Worm (Caenorhabditis elegans) whole organism, young adult: ENCODE results near the gene tomm-70.

Experiments used
- F33H1.4 ChIP-seq: fragments of 200-800 bp; sonication (Bioruptor generic); IDR thresholded peaks from 2 replicates; pipeline ENCODE4 v1.3.6; 2022; ENCODE audit warnings: missing genetic modification reagents, missing genetic modification characterization, missing compliant biosample characterization
- F39B2.1 ChIP-seq: fragments of 200-800 bp; sonication (Bioruptor generic); IDR thresholded peaks from 2 replicates; pipeline ENCODE4 v1.3.6; 2022; ENCODE audit warnings: missing genetic modification reagents, missing genetic modification characterization, missing compliant biosample characterization
- K11D2.4 ChIP-seq: fragments of 200-800 bp; sonication (Bioruptor generic); IDR thresholded peaks from 2 replicates; pipeline ENCODE4 v1.3.6; 2022; ENCODE audit warnings: missing genetic modification reagents, missing genetic modification characterization, missing compliant biosample characterization
- Y53G8AR.9 ChIP-seq: fragments of 200-800 bp; sonication (Bioruptor generic); conservative IDR thresholded peaks from 2 replicates; pipeline ENCODE4 v1.3.6; 2022; ENCODE audit warnings: missing genetic modification reagents, missing genetic modification characterization, missing compliant biosample characterization
- Y95B8A.8 ChIP-seq: fragments of 200-800 bp; sonication (Bioruptor generic); IDR thresholded peaks from 2 replicates; pipeline ENCODE4 v1.3.6; 2022; ENCODE audit warnings: missing genetic modification reagents, missing genetic modification characterization, missing compliant biosample characterization
- ZK185.1 ChIP-seq: sonication (generic microtip); optimal IDR thresholded peaks from 2 replicates; lab custom pipeline; 2016; ENCODE audit warnings: mild to moderate bottlenecking, missing genetic modification characterization, missing compliant biosample characterization; ENCODE audit not compliant: poor library complexity, severe bottlenecking
- attf-3 ChIP-seq: fragments of 200-800 bp; sonication (Bioruptor generic); conservative IDR thresholded peaks from 2 replicates; pipeline ENCODE4 v1.3.6; 2022; ENCODE audit warnings: missing genetic modification reagents, missing genetic modification characterization, missing compliant biosample characterization
- bed-2 ChIP-seq: fragments of 200-800 bp; sonication (Bioruptor generic); IDR thresholded peaks from 2 replicates; pipeline ENCODE4 v1.3.6; 2022; ENCODE audit warnings: missing genetic modification reagents, missing genetic modification characterization, missing compliant biosample characterization
- cebp-2 ChIP-seq: fragments of 200-800 bp; sonication (Bioruptor generic); IDR thresholded peaks from 2 replicates; pipeline ENCODE4 v1.3.6; 2022; ENCODE audit warnings: missing genetic modification characterization, missing compliant biosample characterization
- ceh-100 ChIP-seq: fragments of 200-800 bp; sonication (Bioruptor generic); IDR thresholded peaks from 2 replicates; pipeline ENCODE4 v1.3.6; 2022; ENCODE audit warnings: missing genetic modification reagents, missing genetic modification characterization, missing compliant biosample characterization
- ceh-40 ChIP-seq: fragments of 200-800 bp; sonication (Bioruptor generic); IDR thresholded peaks from 2 replicates; pipeline ENCODE4 v1.3.6; 2022; ENCODE audit warnings: missing genetic modification characterization, missing compliant biosample characterization
- ceh-58 ChIP-seq: fragments of 200-800 bp; sonication (Bioruptor generic); IDR thresholded peaks from 2 replicates; pipeline ENCODE4 v1.3.6; 2022; ENCODE audit warnings: missing genetic modification characterization, missing compliant biosample characterization
- ceh-79 ChIP-seq: sonication (generic microtip); optimal IDR thresholded peaks from 2 replicates; lab custom pipeline; 2017; ENCODE audit warnings: mild to moderate bottlenecking, missing genetic modification characterization, missing compliant biosample characterization
- ceh-91 ChIP-seq: fragments of 200-800 bp; sonication (Bioruptor generic); IDR thresholded peaks from 2 replicates; pipeline ENCODE4 v1.3.6; 2022; ENCODE audit warnings: missing genetic modification reagents, missing genetic modification characterization, missing compliant biosample characterization
- chd-7 ChIP-seq: sonication (generic microtip); optimal IDR thresholded peaks from 2 replicates; lab custom pipeline; 2016; ENCODE audit warnings: mild to moderate bottlenecking, missing genetic modification characterization, moderate library complexity, missing compliant biosample characterization
- die-1 ChIP-seq: sonication (generic microtip); optimal IDR thresholded peaks from 2 replicates; lab custom pipeline; 2016; ENCODE audit warnings: missing genotype, mild to moderate bottlenecking, missing genetic modification characterization, missing compliant biosample characterization
- dpff-1 ChIP-seq: sonication (generic microtip); optimal IDR thresholded peaks from 2 replicates; lab custom pipeline; 2017; ENCODE audit warnings: mild to moderate bottlenecking, missing genetic modification characterization, missing compliant biosample characterization
- dpl-1 ChIP-seq: fragments of 150-350 bp; optimal IDR thresholded peaks from 2 replicates; lab custom pipeline; 2014; ENCODE audit warnings: missing biosample characterization, missing genetic modification reagents, missing genetic modification characterization
- ets-4 ChIP-seq: fragments of 200-800 bp; sonication (Bioruptor generic); optimal IDR thresholded peaks from 2 replicates; lab custom pipeline; 2018; ENCODE audit warnings: mild to moderate bottlenecking, missing genetic modification characterization, missing compliant biosample characterization
- gei-17 ChIP-seq: fragments of 200-800 bp; sonication (Bioruptor generic); optimal IDR thresholded peaks from 2 replicates; lab custom pipeline; 2018; ENCODE audit warnings: mild to moderate bottlenecking, missing genetic modification characterization, missing compliant biosample characterization
- hlh-12 ChIP-seq: sonication (generic microtip); optimal IDR thresholded peaks from 2 replicates; lab custom pipeline; 2016; ENCODE audit warnings: missing genetic modification characterization, missing compliant biosample characterization
- hmg-20 ChIP-seq: fragments of 200-800 bp; sonication (Bioruptor generic); IDR thresholded peaks from 2 replicates; pipeline ENCODE4 v1.3.6; 2022; ENCODE audit warnings: missing genetic modification reagents, missing genetic modification characterization, missing compliant biosample characterization
- hrde-1 ChIP-seq: sonication (generic microtip); optimal IDR thresholded peaks from 2 replicates; lab custom pipeline; 2016; ENCODE audit warnings: missing genetic modification characterization, mild to moderate bottlenecking, missing compliant biosample characterization, moderate library complexity, missing genotype, missing genetic modification reagents, borderline replicate concordance
- hsf-1 ChIP-seq: fragments of 200-800 bp; sonication (Bioruptor generic); IDR thresholded peaks from 2 replicates; pipeline ENCODE4 v1.3.6; 2022; ENCODE audit warnings: missing genetic modification reagents, missing genetic modification characterization, missing compliant biosample characterization
- let-526 ChIP-seq: fragments of 200-800 bp; sonication (Bioruptor generic); IDR thresholded peaks from 2 replicates; pipeline ENCODE4 v1.3.6; 2022; ENCODE audit warnings: missing genetic modification reagents, missing genetic modification characterization, missing compliant biosample characterization
- let-607 ChIP-seq, 2 experiments: fragments of 200-800 bp in 1 of 2; sonication (Bioruptor generic) in 1 of 2; sonication (generic microtip) in 1 of 2; optimal IDR thresholded peaks; 2 replicates each; lab custom pipeline; 2016 to 2018; ENCODE audit warnings: mild to moderate bottlenecking in 2 of 2, missing compliant biosample characterization in 2 of 2, missing genetic modification characterization in 2 of 2, moderate library complexity in 2 of 2, missing genotype in 1 of 2
- lin-26 ChIP-seq: fragments of 200-800 bp; sonication (Bioruptor generic); IDR thresholded peaks from 2 replicates; pipeline ENCODE4 v1.3.6; 2022; ENCODE audit warnings: missing genetic modification reagents, missing genetic modification characterization, missing compliant biosample characterization
- mes-4 ChIP-seq: sonication (generic microtip); optimal IDR thresholded peaks from 2 replicates; lab custom pipeline; 2016; ENCODE audit warnings: missing genotype, missing genetic modification characterization, missing compliant biosample characterization
- nhr-120 ChIP-seq: fragments of 200-800 bp; sonication (Bioruptor generic); IDR thresholded peaks from 2 replicates; pipeline ENCODE4 v1.3.6; 2022; ENCODE audit warnings: missing genetic modification characterization, missing compliant biosample characterization
- nhr-179 ChIP-seq: sonication (generic microtip); optimal IDR thresholded peaks from 2 replicates; lab custom pipeline; 2016; ENCODE audit warnings: mild to moderate bottlenecking, missing genetic modification characterization, missing compliant biosample characterization
- nhr-80 ChIP-seq: sonication (generic microtip); optimal IDR thresholded peaks from 2 replicates; lab custom pipeline; 2016; ENCODE audit warnings: missing genetic modification characterization, missing compliant biosample characterization
- pbrm-1 ChIP-seq: fragments of 200-800 bp; sonication (Bioruptor generic); IDR thresholded peaks from 2 replicates; pipeline ENCODE4 v1.3.6; 2022; ENCODE audit warnings: missing genetic modification reagents, missing genetic modification characterization, missing compliant biosample characterization
- pha-4 ChIP-seq: fragments of 150-350 bp; sonication (generic microtip); optimal IDR thresholded peaks from 2 replicates; lab custom pipeline; 2014; ENCODE audit warnings: missing biosample characterization, missing genetic modification reagents, missing genetic modification characterization
- sdz-38 ChIP-seq: sonication (generic microtip); optimal IDR thresholded peaks from 2 replicates; lab custom pipeline; 2016; ENCODE audit warnings: missing genotype, missing genetic modification characterization, missing compliant biosample characterization
- snpc-1.1 ChIP-seq: sonication (generic microtip); optimal IDR thresholded peaks from 2 replicates; lab custom pipeline; 2017; ENCODE audit warnings: missing genetic modification characterization, mild to moderate bottlenecking, missing compliant biosample characterization, antibody characterized with exemption, moderate library complexity, missing genotype, missing genetic modification reagents; ENCODE audit not compliant: insufficient read depth
- snpc-3.4 ChIP-seq: sonication (generic microtip); optimal IDR thresholded peaks from 2 replicates; lab custom pipeline; 2017; ENCODE audit warnings: missing genetic modification characterization, mild to moderate bottlenecking, missing compliant biosample characterization, antibody characterized with exemption, moderate library complexity, missing genotype, missing genetic modification reagents
- snpc-4 ChIP-seq, 5 experiments: fragments of 150-350 bp in 1 of 5; sonication (generic microtip) in 4 of 5; optimal IDR thresholded peaks; 2 replicates each; lab custom pipeline; 2014 to 2018; ENCODE audit warnings: missing genetic modification characterization in 5 of 5, missing biosample characterization in 3 of 5, antibody characterized with exemption in 2 of 5, mild to moderate bottlenecking in 2 of 5, missing compliant biosample characterization in 2 of 5, missing genotype in 2 of 5, moderate library complexity in 2 of 5, missing genetic modification reagents in 1 of 5
- unc-130 ChIP-seq: sonication (generic microtip); optimal IDR thresholded peaks from 2 replicates; lab custom pipeline; 2016; ENCODE audit warnings: missing genetic modification reagents, missing genetic modification characterization, missing compliant biosample characterization
- unc-62 ChIP-seq: fragments of 150-350 bp; optimal IDR thresholded peaks from 2 replicates; lab custom pipeline; 2014; ENCODE audit warnings: missing biosample characterization, missing genetic modification reagents, missing genetic modification characterization
- ztf-6 ChIP-seq: fragments of 200-800 bp; sonication (Bioruptor generic); IDR thresholded peaks from 2 replicates; pipeline ENCODE4 v1.3.6; 2022; ENCODE audit warnings: missing genetic modification reagents, missing genetic modification characterization, missing compliant biosample characterization

tomm-70 gene

DNA sequence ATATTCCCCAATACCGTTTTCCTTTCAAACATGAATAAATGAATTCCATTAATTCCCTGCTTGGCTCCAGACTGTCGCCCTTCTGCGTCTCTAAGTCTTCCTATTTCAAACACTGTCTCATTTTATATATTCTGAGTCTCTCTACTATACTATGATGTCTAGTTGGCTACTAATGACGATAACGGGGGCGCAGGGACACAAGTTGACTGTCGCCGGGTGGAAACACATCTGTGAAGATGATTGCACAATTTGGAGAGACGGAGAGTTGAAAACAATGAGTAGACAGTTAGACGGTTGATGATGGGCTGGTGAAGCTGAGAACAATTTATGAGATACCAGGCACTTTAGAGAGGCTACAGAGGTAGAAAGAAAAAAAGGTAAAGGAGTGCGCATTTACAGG is 5.1 kb downstream of the tomm-70 start, which contains the start of gene sma-2 (continued):
- TF ChIP-seq snpc-4 (GFP tag; optimal IDR thresholded peaks at IDR 0.05; lab: Kevin White, UChicago) (no peak), snpc-4 (tag; optimal IDR thresholded peaks at IDR 0.05; lab: Kevin White, UChicago) (peak in 1 of 4 experiments; percentile 30), ceh-91 (no peak), ceh-58 (GFP tag; lab: Robert Waterston, UW) (no peak)

- TF ChIP-seq hsf-1 (GFP tag; lab: Robert Waterston, UW) (no peak), nhr-120 (GFP tag; lab: Robert Waterston, UW) (no peak), let-607 (tag; optimal IDR thresholded peaks at IDR 0.05; lab: Kevin White, UChicago) (peak in 1 of 2 experiments; percentile 17), ZK185.1 (tag; lab: Kevin White, UChicago) (no peak), nhr-80 (peak; percentile 70), F33H1.4 (GFP tag; lab: Robert Waterston, UW) (no peak), F39B2.1 (GFP tag; lab: Robert Waterston, UW) (no peak), K11D2.4 (GFP tag; lab: Robert Waterston, UW) (no peak)
Observed at ce11 chrIII:8748620-8749019, 5.9 kb downstream of the tomm-70 start.

ce11 chrIII:8745214-8745613 is 9.3 kb downstream of the tomm-70 start:
- TF ChIP-seq unc-130 (GFP tag; lab: Kevin White, UChicago) (no peak), ets-4 (no peak), snpc-3.4 (no peak), Y95B8A.8 (GFP tag; lab: Robert Waterston, UW) (no peak), dpl-1 (no peak), ceh-40 (GFP tag; lab: Robert Waterston, UW) (no peak), Y53G8AR.9 (no peak), hlh-12 (tag; lab: Kevin White, UChicago) (no peak), pha-4 (tag; lab: Kevin White, UChicago) (no peak), hrde-1 (tag; lab: Kevin White, UChicago) (no peak), mes-4 (tag; lab: Kevin White, UChicago) (no peak), nhr-179 (tag; lab: Kevin White, UChicago) (no peak), ceh-79 (tag; lab: Kevin White, UChicago) (no peak), attf-3 (no peak), unc-62 (GFP tag; lab: Kevin White, UChicago) (no peak), ceh-100 (GFP tag; lab: Robert Waterston, UW) (no peak), ztf-6 (no peak), dpff-1 (tag; lab: Kevin White, UChicago) (no peak), sdz-38 (tag; lab: Kevin White, UChicago) (no peak)

DNA sequence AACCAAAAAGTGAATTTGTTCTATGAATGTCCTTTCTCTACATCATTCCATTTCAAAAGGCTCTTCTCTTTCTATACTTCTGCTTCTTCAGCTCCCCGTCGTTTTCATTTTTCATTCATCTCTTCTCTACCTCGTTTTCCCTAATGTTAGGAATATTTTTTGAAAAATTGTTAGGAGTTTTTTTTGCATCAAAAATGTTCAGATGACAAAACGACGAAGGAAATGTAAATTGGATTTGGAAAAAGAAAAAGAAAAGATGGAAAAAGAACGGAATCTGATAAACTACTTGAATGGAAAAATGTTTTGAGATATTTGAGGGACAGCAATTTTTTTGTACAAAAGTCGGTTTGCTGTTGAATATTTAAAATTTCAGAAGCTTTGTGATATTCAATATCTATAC is 9.8 kb downstream of the tomm-70 start:
- no peak for TF ChIP-seq lin-26 (GFP tag; lab: Robert Waterston, UW)
- TF ChIP-seq chd-7 (tag; lab: Kevin White, UChicago): no peak
- TF ChIP-seq let-526 (GFP tag; lab: Robert Waterston, UW): no peak
- no peak for TF ChIP-seq snpc-1.1 (tag; lab: Kevin White, UChicago)
- no peak for TF ChIP-seq die-1 (tag; lab: Kevin White, UChicago)
- no peak for TF ChIP-seq ceh-58 (GFP tag; lab: Robert Waterston, UW)
- no peak for TF ChIP-seq hmg-20
- TF ChIP-seq ceh-91: no peak
- no peak for TF ChIP-seq gei-17
- TF ChIP-seq cebp-2 (GFP tag; lab: Robert Waterston, UW): no peak
- no peak for TF ChIP-seq pbrm-1 (GFP tag; lab: Robert Waterston, UW)
- no peak for TF ChIP-seq bed-2 (GFP tag; lab: Robert Waterston, UW)
